Fruit fly (Drosophila melanogaster) whole organism, embryonic: ENCODE results near the gene Alp10.
A peak's percentile ranks its signal among the peaks of the same experiment; 100 is the strongest.

Experiments used
- Adf1 ChIP-seq: fragments of 200-800 bp; sonication (Bioruptor generic); IDR thresholded peaks from 2 replicates; pipeline ENCODE4 v1.3.6; 2022; ENCODE audit warnings: missing biosample characterization, missing genetic modification characterization
- B-H2 ChIP-seq: fragments of 200-800 bp; sonication (Bioruptor generic); optimal IDR thresholded peaks from 2 replicates; lab custom pipeline; 2018; ENCODE audit warnings: missing biosample characterization, mild to moderate bottlenecking, missing genetic modification characterization
- BtbVII ChIP-seq: fragments of 200-800 bp; sonication (Bioruptor generic); optimal IDR thresholded peaks from 3 replicates; lab custom pipeline; 2017; ENCODE audit warnings: missing biosample characterization, mild to moderate bottlenecking, missing genetic modification characterization
- CG10209 ChIP-seq: fragments of 200-800 bp; sonication (Bioruptor generic); optimal IDR thresholded peaks from 3 replicates; lab custom pipeline; 2017; ENCODE audit warnings: missing biosample characterization, mild to moderate bottlenecking, missing genetic modification characterization, missing genetic modification reagents
- CG10366 ChIP-seq: fragments of 200-800 bp; sonication (Bioruptor generic); IDR thresholded peaks from 2 replicates; pipeline ENCODE4 v1.3.6; 2022; ENCODE audit warnings: missing biosample characterization, missing genetic modification characterization
- CG11456 ChIP-seq: fragments of 200-800 bp; sonication (Bioruptor generic); IDR thresholded peaks from 3 replicates; pipeline ENCODE4 v1.3.6; 2022; ENCODE audit warnings: missing biosample characterization, missing genetic modification characterization
- CG11696 ChIP-seq: fragments of 200-800 bp; sonication (Bioruptor generic); IDR thresholded peaks from 2 replicates; pipeline ENCODE4 v1.3.6; 2022; ENCODE audit warnings: missing biosample characterization, missing genetic modification characterization
- CG1832 ChIP-seq: fragments of 200-800 bp; sonication (Bioruptor generic); optimal IDR thresholded peaks from 2 replicates; lab custom pipeline; 2017; ENCODE audit warnings: missing biosample characterization, mild to moderate bottlenecking, missing genetic modification characterization, inconsistent platforms
- CG34376 ChIP-seq: fragments of 200-800 bp; sonication (Bioruptor generic); optimal IDR thresholded peaks from 2 replicates; lab custom pipeline; 2018; ENCODE audit warnings: missing biosample characterization, mild to moderate bottlenecking, missing genetic modification characterization
- CG34422 ChIP-seq: fragments of 200-800 bp; sonication (Bioruptor generic); IDR thresholded peaks from 3 replicates; pipeline ENCODE4 v1.3.6; 2022; ENCODE audit warnings: missing biosample characterization, missing genetic modification characterization
- CG4328 ChIP-seq: fragments of 200-800 bp; sonication (Bioruptor generic); optimal IDR thresholded peaks from 3 replicates; lab custom pipeline; 2017; ENCODE audit warnings: missing biosample characterization, missing genetic modification reagents, missing genetic modification characterization
- CG5953 ChIP-seq: fragments of 200-800 bp; sonication (Bioruptor generic); IDR thresholded peaks from 2 replicates; pipeline ENCODE4 v1.3.6; 2022; ENCODE audit warnings: missing biosample characterization, missing genetic modification characterization
- CG6272 ChIP-seq: fragments of 200-800 bp; sonication (Bioruptor generic); IDR thresholded peaks from 2 replicates; pipeline ENCODE4 v1.3.6; 2022; ENCODE audit warnings: missing biosample characterization, missing genetic modification characterization
- CG7745 ChIP-seq: fragments of 200-800 bp; sonication (Bioruptor generic); optimal IDR thresholded peaks from 2 replicates; lab custom pipeline; 2018; ENCODE audit warnings: missing biosample characterization, mild to moderate bottlenecking, missing genetic modification characterization, moderate library complexity
- CG8478 ChIP-seq: fragments of >200 bp; optimal IDR thresholded peaks from 2 replicates; lab custom pipeline; 2018
- CG9932 ChIP-seq: fragments of 200-800 bp; sonication (Bioruptor generic); IDR thresholded peaks from 2 replicates; pipeline ENCODE4 v1.3.6; 2022; ENCODE audit warnings: missing biosample characterization, missing genetic modification characterization
- Doc3 ChIP-seq: fragments of 200-800 bp; sonication (Bioruptor generic); IDR thresholded peaks from 3 replicates; pipeline ENCODE4 v1.3.6; 2022; ENCODE audit warnings: missing biosample characterization, missing genetic modification characterization; ENCODE audit not compliant: partially characterized antibody
- H15 ChIP-seq: fragments of 200-800 bp; sonication (Bioruptor generic); IDR thresholded peaks from 3 replicates; pipeline ENCODE4 v1.3.6; 2022; ENCODE audit warnings: missing biosample characterization, missing genetic modification characterization
- Hr39 ChIP-seq: fragments of >200 bp; optimal IDR thresholded peaks from 2 replicates; lab custom pipeline; 2017
- Kr ChIP-seq: fragments of 200-800 bp; sonication (Bioruptor generic); optimal IDR thresholded peaks from 2 replicates; lab custom pipeline; 2017; ENCODE audit warnings: missing biosample characterization, mild to moderate bottlenecking, missing genetic modification characterization
- MBD-R2 ChIP-seq: fragments of 200-800 bp; sonication (Bioruptor generic); IDR thresholded peaks from 2 replicates; pipeline ENCODE4 v1.3.6; 2022; ENCODE audit warnings: missing biosample characterization, missing genetic modification characterization
- MTF-1 ChIP-seq: fragments of 200-800 bp; sonication (Bioruptor generic); optimal IDR thresholded peaks from 2 replicates; lab custom pipeline; 2018; ENCODE audit warnings: missing biosample characterization, mild to moderate bottlenecking, missing genetic modification characterization, borderline replicate concordance
- NC2α ChIP-seq: fragments of 200-800 bp; sonication (Bioruptor generic); optimal IDR thresholded peaks from 2 replicates; lab custom pipeline; 2016; ENCODE audit warnings: missing biosample characterization, missing genetic modification characterization
- Ptx1 ChIP-seq: fragments of 200-800 bp; sonication (Bioruptor generic); IDR thresholded peaks from 2 replicates; pipeline ENCODE4 v1.3.6; 2022; ENCODE audit warnings: missing biosample characterization, missing genetic modification characterization
- Sry-β ChIP-seq: fragments of 200-800 bp; sonication (Bioruptor generic); optimal IDR thresholded peaks from 2 replicates; lab custom pipeline; 2018; ENCODE audit warnings: missing biosample characterization, mild to moderate bottlenecking, missing genetic modification characterization, moderate library complexity
- ap ChIP-seq: fragments of 200-800 bp; sonication (Bioruptor generic); IDR thresholded peaks from 2 replicates; pipeline ENCODE4 v1.3.6; 2022; ENCODE audit warnings: missing biosample characterization, missing genetic modification characterization
- ase ChIP-seq: fragments of 200-800 bp; sonication (Bioruptor generic); IDR thresholded peaks from 3 replicates; pipeline ENCODE4 v1.3.6; 2022; ENCODE audit warnings: missing biosample characterization, missing genetic modification characterization
- bbx ChIP-seq: fragments of 200-800 bp; sonication (Bioruptor generic); IDR thresholded peaks from 2 replicates; pipeline ENCODE4 v1.3.6; 2022; ENCODE audit warnings: missing biosample characterization, missing genetic modification characterization; ENCODE audit not compliant: partially characterized antibody
- cas ChIP-seq: fragments of 200-800 bp; sonication (Bioruptor generic); IDR thresholded peaks from 2 replicates; pipeline ENCODE4 v1.3.6; 2022; ENCODE audit warnings: missing biosample characterization, missing genetic modification characterization
- cato ChIP-seq: fragments of 200-800 bp; sonication (Bioruptor generic); optimal IDR thresholded peaks from 2 replicates; lab custom pipeline; 2016; ENCODE audit warnings: missing biosample characterization, missing genetic modification characterization, borderline replicate concordance
- chm ChIP-seq: fragments of 200-800 bp; sonication (Bioruptor generic); IDR thresholded peaks from 2 replicates; pipeline ENCODE4 v1.3.6; 2022; ENCODE audit warnings: missing biosample characterization, missing genetic modification characterization
- dan ChIP-seq: fragments of 200-800 bp; sonication (Bioruptor generic); IDR thresholded peaks from 2 replicates; pipeline ENCODE4 v1.3.6; 2022; ENCODE audit warnings: missing biosample characterization, missing genetic modification characterization
- gcm2 ChIP-seq: fragments of 200-800 bp; sonication (Bioruptor generic); optimal IDR thresholded peaks from 2 replicates; lab custom pipeline; 2016; ENCODE audit warnings: missing biosample characterization, missing genetic modification characterization
- her ChIP-seq: fragments of 200-800 bp; sonication (Bioruptor generic); optimal IDR thresholded peaks from 2 replicates; lab custom pipeline; 2016; ENCODE audit warnings: missing biosample characterization, missing genetic modification characterization
- knrl ChIP-seq: fragments of 200-800 bp; sonication (Bioruptor generic); IDR thresholded peaks from 3 replicates; pipeline ENCODE4 v1.3.6; 2022; ENCODE audit warnings: missing biosample characterization, missing genetic modification characterization; ENCODE audit not compliant: partially characterized antibody
- lab ChIP-seq: fragments of 200-800 bp; sonication (Bioruptor generic); optimal IDR thresholded peaks from 3 replicates; lab custom pipeline; 2017; ENCODE audit warnings: missing biosample characterization, missing genetic modification characterization, mild to moderate bottlenecking, moderate library complexity, missing genetic modification reagents
- lmd ChIP-seq: fragments of 200-800 bp; sonication (Bioruptor generic); IDR thresholded peaks from 2 replicates; pipeline ENCODE4 v1.3.6; 2022; ENCODE audit warnings: missing biosample characterization, missing genetic modification characterization
- lola ChIP-seq, 3 experiments: fragments of >200 bp in 2 of 3; fragments of 200-800 bp in 1 of 3; sonication (Bioruptor generic) in 1 of 3; optimal IDR thresholded peaks; 2 replicates each; lab custom pipeline; 2017 to 2019; ENCODE audit warnings: missing biosample characterization in 3 of 3, missing genetic modification characterization in 3 of 3, mild to moderate bottlenecking in 1 of 3, moderate library complexity in 1 of 3
- lov ChIP-seq, 2 experiments: fragments of 200-800 bp in 1 of 2; fragments of >200 bp in 1 of 2; sonication (Bioruptor generic) in 1 of 2; IDR thresholded peaks in 1 of 2; optimal IDR thresholded peaks in 1 of 2; 2 replicates in 1 of 2; 3 replicates in 1 of 2; pipeline versions ENCODE4 v1.3.6 to Lab custom; 2017 to 2022; ENCODE audit warnings: missing biosample characterization in 1 of 2, missing genetic modification characterization in 1 of 2
- mam ChIP-seq: fragments of 200-800 bp; sonication (Bioruptor generic); optimal IDR thresholded peaks from 3 replicates; lab custom pipeline; 2016; ENCODE audit warnings: missing biosample characterization, missing genetic modification characterization
- nom ChIP-seq: fragments of 200-800 bp; sonication (Bioruptor generic); optimal IDR thresholded peaks from 2 replicates; lab custom pipeline; 2017; ENCODE audit warnings: missing biosample characterization, missing genetic modification characterization, mild to moderate bottlenecking, moderate library complexity, missing genetic modification reagents
- phol ChIP-seq: fragments of 200-800 bp; sonication (Bioruptor generic); optimal IDR thresholded peaks from 3 replicates; lab custom pipeline; 2018; ENCODE audit warnings: missing biosample characterization, mild to moderate bottlenecking, missing genetic modification characterization, moderate library complexity
- pum ChIP-seq: fragments of 200-800 bp; sonication (Bioruptor generic); optimal IDR thresholded peaks from 2 replicates; lab custom pipeline; 2016; ENCODE audit warnings: missing biosample characterization, missing genetic modification characterization
- row ChIP-seq: fragments of 200-800 bp; sonication (Bioruptor generic); IDR thresholded peaks from 3 replicates; pipeline ENCODE4 v1.3.6; 2022; ENCODE audit warnings: missing biosample characterization, missing genetic modification characterization
- sc ChIP-seq, 3 experiments: fragments of >200 bp in 2 of 3; fragments of 200-800 bp in 1 of 3; sonication (Bioruptor generic) in 1 of 3; optimal IDR thresholded peaks; 2 replicates in 2 of 3; 3 replicates in 1 of 3; lab custom pipeline; 2017; ENCODE audit warnings: mild to moderate bottlenecking in 1 of 3, missing biosample characterization in 1 of 3, missing genetic modification characterization in 1 of 3, missing genetic modification reagents in 1 of 3
- sisA ChIP-seq: fragments of 200-800 bp; sonication (Bioruptor generic); IDR thresholded peaks from 2 replicates; pipeline ENCODE4 v1.3.6; 2022; ENCODE audit warnings: missing biosample characterization, missing genetic modification characterization
- tio ChIP-seq: fragments of 200-800 bp; sonication (Bioruptor generic); optimal IDR thresholded peaks from 2 replicates; lab custom pipeline; 2017; ENCODE audit warnings: missing biosample characterization, missing genetic modification characterization, inconsistent platforms
- vvl ChIP-seq: fragments of 200-800 bp; sonication (Bioruptor generic); IDR thresholded peaks from 2 replicates; pipeline ENCODE4 v1.3.6; 2022; ENCODE audit warnings: missing biosample characterization, missing genetic modification characterization

Alp10 gene

DNA sequence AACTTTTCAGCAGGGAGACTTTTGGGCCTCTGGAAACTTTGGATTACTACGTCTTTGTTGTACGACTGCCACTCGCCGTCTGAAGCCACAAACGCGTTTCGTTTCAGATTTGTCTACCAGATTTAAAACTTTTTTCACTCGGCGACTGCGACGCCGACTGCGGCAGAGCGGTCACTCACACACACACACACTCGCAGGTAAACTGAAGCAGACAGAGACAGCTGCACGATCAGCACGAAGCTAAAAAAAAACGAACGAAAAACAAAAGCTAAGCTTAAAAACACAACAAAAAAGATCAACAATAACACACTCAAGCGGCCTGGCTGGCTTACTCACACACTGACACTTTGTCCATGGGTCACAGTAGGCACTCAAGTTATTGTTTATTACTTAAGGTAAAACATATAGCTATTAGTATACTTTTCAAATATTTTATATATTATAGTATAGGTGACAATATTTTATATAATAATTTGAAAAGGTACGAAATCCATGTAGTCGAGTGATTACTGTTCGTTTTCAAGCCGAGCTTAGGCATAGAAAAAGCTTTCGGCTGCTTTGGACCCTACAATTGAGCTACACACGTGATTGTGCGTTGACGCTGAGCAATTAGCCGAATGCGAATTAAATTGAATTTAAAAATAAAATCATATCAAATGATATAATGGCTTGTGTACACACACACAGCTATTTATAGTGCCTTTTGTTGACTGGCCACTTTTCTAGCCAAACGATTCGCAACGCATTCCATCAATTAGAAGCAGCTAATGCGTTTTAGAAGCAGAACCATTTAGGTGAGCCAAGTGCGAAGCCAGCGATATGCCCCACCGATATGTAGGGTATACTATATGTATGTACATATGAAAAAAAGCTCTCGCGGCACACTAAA is 17.6 kb downstream of the Alp10 start, which contains the start of gene Msr-110 (continued):
- TF ChIP-seq B-H2 (GFP tag; lab: Kevin White, UChicago), result peak; percentile 86
- TF ChIP-seq nom, result peak; percentile 99
- TF ChIP-seq MTF-1 (GFP tag; lab: Kevin White, UChicago), result peak; percentile 56
- peak; percentile 87 for TF ChIP-seq MBD-R2 (GFP tag; lab: Robert Waterston, UW)
- peak; percentile 35; the same call in 1 of the 2 replicates for TF ChIP-seq dan (GFP tag; lab: Robert Waterston, UW)
- TF ChIP-seq Doc3 (GFP tag; lab: Robert Waterston, UW), result no peak
- TF ChIP-seq CG5953 (GFP tag; lab: Robert Waterston, UW), result peak; percentile 69
- peak; percentile 84 for TF ChIP-seq CG34376 (GFP tag; lab: Kevin White, UChicago)
- peak; percentile 70 for TF ChIP-seq cas (GFP tag; lab: Robert Waterston, UW)
- no peak for TF ChIP-seq CG8478 (lab: Kevin White, UChicago)
- no peak for TF ChIP-seq Hr39 (lab: Kevin White, UChicago)
- peak; percentile 55 for TF ChIP-seq mam (GFP tag; lab: Kevin White, UChicago)
- peak; percentile 83 for TF ChIP-seq CG11456 (GFP tag; lab: Robert Waterston, UW)
- TF ChIP-seq NC2α (GFP tag; lab: Kevin White, UChicago), result peak; percentile 12
- peak; percentile 84 for TF ChIP-seq H15 (GFP tag; lab: Robert Waterston, UW)
- TF ChIP-seq chm (GFP tag; lab: Robert Waterston, UW), result peak; percentile 28; the same call in 1 of the 2 replicates
- peak; percentile 95 for TF ChIP-seq Ptx1 (GFP tag; lab: Robert Waterston, UW)
- no peak for TF ChIP-seq bbx
- TF ChIP-seq cato (GFP tag; lab: Kevin White, UChicago), result peak; percentile 66
- peak; percentile 34 for TF ChIP-seq her
- peak; percentile 91 for TF ChIP-seq CG34422 (GFP tag; lab: Robert Waterston, UW)
- TF ChIP-seq BtbVII (GFP tag; lab: Kevin White, UChicago), result peak; percentile 85
- TF ChIP-seq CG6272 (GFP tag; lab: Robert Waterston, UW), result peak; percentile 81
- no peak for TF ChIP-seq CG7745 (tag; lab: Kevin White, UChicago)
- peak; percentile 76 for TF ChIP-seq CG4328 (GFP tag; lab: Kevin White, UChicago)
- peak; percentile 96 for TF ChIP-seq vvl (GFP tag; lab: Robert Waterston, UW)
- TF ChIP-seq CG9932 (GFP tag; lab: Robert Waterston, UW), result peak; percentile 95
- peak in 1 of 3 experiments; percentile 41 for TF ChIP-seq lola (GFP tag; optimal IDR thresholded peaks at IDR 0.05; lab: Kevin White, UChicago)
- peak; percentile 93 for TF ChIP-seq Adf1 (GFP tag; lab: Robert Waterston, UW)
- peak; percentile 22 for TF ChIP-seq CG1832 (GFP tag; lab: Kevin White, UChicago)
- TF ChIP-seq CG11696 (GFP tag; lab: Robert Waterston, UW), result peak; percentile 69
- TF ChIP-seq CG10209 (GFP tag; lab: Kevin White, UChicago), result peak; percentile 86
- TF ChIP-seq CG10366, result peak; percentile 90
- peak; percentile 93 for TF ChIP-seq lab (GFP tag; lab: Kevin White, UChicago)
- peak; percentile 65 for TF ChIP-seq ap (GFP tag; lab: Robert Waterston, UW)
- peak; percentile 93 for TF ChIP-seq lmd (GFP tag; lab: Robert Waterston, UW)
- peak; percentile 87 for TF ChIP-seq sisA (GFP tag; lab: Robert Waterston, UW)
- peak; percentile 77 for TF ChIP-seq tio
- no peak for TF ChIP-seq sc (optimal IDR thresholded peaks at IDR 0.05; lab: Kevin White, UChicago)
- peak; percentile 66 for TF ChIP-seq sc (GFP tag; optimal IDR thresholded peaks at IDR 0.05; lab: Kevin White, UChicago)
- TF ChIP-seq gcm2 (GFP tag; lab: Kevin White, UChicago), result peak; percentile 43
- no peak for TF ChIP-seq knrl (GFP tag; lab: Robert Waterston, UW)
- TF ChIP-seq lov (optimal IDR thresholded peaks at IDR 0.05; lab: Kevin White, UChicago), result no peak
- TF ChIP-seq lov (GFP tag; IDR thresholded peaks at IDR 0.05; lab: Robert Waterston, UW), result peak; percentile 26; the same call in 1 of the 3 replicates
- no peak for TF ChIP-seq Kr
- TF ChIP-seq pum (GFP tag; lab: Kevin White, UChicago), result peak; percentile 74
- TF ChIP-seq ase (GFP tag; lab: Robert Waterston, UW), result peak; percentile 77
- TF ChIP-seq Sry-β, result peak; percentile 6
- peak; percentile 94 for TF ChIP-seq row (GFP tag; lab: Robert Waterston, UW)
- TF ChIP-seq phol (tag; lab: Kevin White, UChicago), result peak; percentile 91
